Fruit fly (Drosophila melanogaster): ENCODE results near the gene Sap130.

Sap130 gene

DNA sequence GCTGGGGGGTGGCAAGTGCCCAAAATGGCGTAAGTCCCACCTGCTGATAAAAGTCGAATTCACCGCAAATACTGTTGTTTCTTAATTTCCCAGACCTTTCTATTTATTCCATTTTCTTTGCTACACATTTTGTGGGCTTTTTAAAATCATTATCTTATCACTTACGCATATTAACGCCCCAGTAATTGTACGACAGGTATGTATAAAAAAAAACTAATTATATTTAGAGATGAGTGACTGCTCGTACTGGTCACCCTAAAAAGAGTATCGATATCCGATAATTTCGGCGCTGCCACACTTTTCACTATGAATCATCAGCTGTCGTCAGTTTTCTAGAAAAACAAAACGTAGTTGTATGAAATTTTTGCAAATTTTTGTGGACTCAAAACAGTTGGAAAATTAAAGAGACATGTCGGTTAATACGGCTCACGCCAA, 44.2 kb downstream of the Sap130 start, which contains the start of the genes CG10948 and Wbp2:
Gene CG10948, minus strand, starts transcription at position 251 of the 435 bp plus-strand sequence.
Gene Wbp2, plus strand, starts transcription at position 299 of the 435 bp plus-strand sequence.
- TF ChIP-seq CG13204 (GFP tag; optimal IDR thresholded peaks at IDR 0.05) (no peak), CG4496 (GFP tag; IDR thresholded peaks at IDR 0.05) (peak; percentile 62), Snoo (tag; optimal IDR thresholded peaks at IDR 0.05) (peak; percentile 36), Pif1B (GFP tag; optimal IDR thresholded peaks at IDR 0.05) (no peak), CG10348 (GFP tag; IDR thresholded peaks at IDR 0.05) (no peak)

DNA sequence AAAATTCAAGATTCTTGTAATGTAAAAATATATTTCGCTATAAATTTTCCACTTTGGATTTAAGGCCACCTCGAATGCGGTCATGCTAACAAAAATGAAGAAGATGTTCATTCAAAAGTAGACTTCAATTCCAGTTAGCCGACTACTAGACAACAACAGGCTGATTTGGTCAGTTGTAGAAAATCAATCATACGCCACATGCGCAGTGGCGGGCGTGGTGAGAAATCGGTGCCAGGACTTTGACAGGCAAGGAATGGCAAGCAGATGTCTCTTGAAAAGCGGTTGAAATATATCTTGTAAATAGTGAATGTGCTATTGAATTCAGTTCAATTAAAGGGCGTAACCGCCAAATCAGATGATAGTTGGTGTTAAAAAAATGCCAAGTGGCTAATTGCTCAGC, 47.7 kb downstream of the Sap130 start, which contains the start of gene Ent3:
Gene Ent3, plus strand, starts transcription at position 224 of the 400 bp plus-strand sequence.
- TF ChIP-seq CG15710 (tag; optimal IDR thresholded peaks at IDR 0.05) = no peak
- no peak for TF ChIP-seq CG32121 (GFP tag; IDR thresholded peaks at IDR 0.05)
- no peak for TF ChIP-seq gl (tag; optimal IDR thresholded peaks at IDR 0.05)
- TF ChIP-seq Snoo (tag; optimal IDR thresholded peaks at IDR 0.05) = no peak
- TF ChIP-seq CG4496 (GFP tag; IDR thresholded peaks at IDR 0.05) = no peak
- no peak for TF ChIP-seq Pif1A (GFP tag; optimal IDR thresholded peaks at IDR 0.05)
- TF ChIP-seq CG17806 (tag; optimal IDR thresholded peaks at IDR 0.05) = no peak
- no peak for TF ChIP-seq CG14655 (GFP tag; optimal IDR thresholded peaks at IDR 0.05)
- no peak for TF ChIP-seq fd96Ca (GFP tag; IDR thresholded peaks at IDR 0.05)
- no peak for TF ChIP-seq CG10348 (GFP tag; IDR thresholded peaks at IDR 0.05)
- no peak for TF ChIP-seq EcR (GFP tag; optimal IDR thresholded peaks at IDR 0.05)

- TF ChIP-seq CG15710 (tag; optimal IDR thresholded peaks at IDR 0.05) (no peak), CG12605 (GFP tag; IDR thresholded peaks at IDR 0.05) (no peak), CG8301 (tag; optimal IDR thresholded peaks at IDR 0.05) (no peak), Snoo (tag; optimal IDR thresholded peaks at IDR 0.05) (no peak), fd96Ca (GFP tag; IDR thresholded peaks at IDR 0.05) (no peak), CG17806 (tag; optimal IDR thresholded peaks at IDR 0.05) (no peak), CG14655 (GFP tag; optimal IDR thresholded peaks at IDR 0.05) (no peak), Ets98B (GFP tag; IDR thresholded peaks at IDR 0.05) (no peak)
Observed at dm6 chr3L:12857553-12858122, 51.9 kb downstream of the Sap130 start.

dm6 chr3L:12861255-12861899, 55.7 kb downstream of the Sap130 start, which contains the start of gene CG32107:
TSS of gene CG32107 (minus strand) at chr3L:12861305.
- no peak for TF ChIP-seq CG34367 (tag; optimal IDR thresholded peaks at IDR 0.05)
- TF ChIP-seq D1 (tag; optimal IDR thresholded peaks at IDR 0.05) = peak; percentile 5
- TF ChIP-seq CG14655 (GFP tag; optimal IDR thresholded peaks at IDR 0.05) = no peak

Data from whole organism, pupa.